Fruit fly (Drosophila melanogaster): ENCODE data around the gene CG7968.

Gene CG7968

DNA sequence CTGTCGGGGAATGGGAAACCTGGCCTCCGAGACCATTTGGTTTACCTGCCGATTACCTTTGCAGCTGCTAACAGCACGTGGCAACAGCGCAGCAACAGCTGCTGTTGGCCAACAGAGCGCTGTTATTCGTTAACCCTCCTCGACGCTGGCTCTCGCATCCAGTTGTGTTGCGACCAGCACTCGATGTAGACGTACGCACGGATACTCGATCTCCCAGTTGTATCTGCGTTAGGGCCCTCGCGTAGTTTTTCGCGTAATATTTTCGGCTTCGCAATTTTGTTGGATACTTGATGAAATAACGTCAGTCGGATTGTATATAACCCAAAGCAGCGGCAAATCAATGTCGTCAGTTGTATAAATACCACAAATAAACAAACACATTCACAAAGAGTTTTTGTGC, 29.6 kb downstream of the CG7968 start (continued):
- TF ChIP-seq nmo (GFP tag; optimal IDR thresholded peaks at IDR 0.05): no peak
- no peak for TF ChIP-seq CG4730 (GFP tag; IDR thresholded peaks at IDR 0.05)
- TF ChIP-seq fd102C (GFP tag; optimal IDR thresholded peaks at IDR 0.05): no peak
- peak; percentile 45 for TF ChIP-seq Fer1 (GFP tag; optimal IDR thresholded peaks at IDR 0.05)
- TF ChIP-seq CG12299 (tag; optimal IDR thresholded peaks at IDR 0.05): no peak
- no peak for TF ChIP-seq lola (GFP tag; optimal IDR thresholded peaks at IDR 0.05)
- TF ChIP-seq Camta (GFP tag; optimal IDR thresholded peaks at IDR 0.05): no peak
- TF ChIP-seq ara (GFP tag; IDR thresholded peaks at IDR 0.05): 0 out of 2 replicates have a peak, but pooled peaks have one; percentile 8
- TF ChIP-seq CG1792 (GFP tag; optimal IDR thresholded peaks at IDR 0.05): no peak
- no peak for TF ChIP-seq TFAM (GFP tag; optimal IDR thresholded peaks at IDR 0.05)
- no peak for TF ChIP-seq org-1 (GFP tag; optimal IDR thresholded peaks at IDR 0.05)
- TF ChIP-seq fd3F (GFP tag; optimal IDR thresholded peaks at IDR 0.05): no peak
- no peak for TF ChIP-seq lmd (GFP tag; IDR thresholded peaks at IDR 0.05)
- TF ChIP-seq CG12659 (GFP tag; optimal IDR thresholded peaks at IDR 0.05): no peak
- TF ChIP-seq Aef1 (GFP tag; IDR thresholded peaks at IDR 0.05): no peak
- TF ChIP-seq ac (GFP tag; optimal IDR thresholded peaks at IDR 0.05): peak; percentile 62
- TF ChIP-seq Ptx1 (GFP tag; IDR thresholded peaks at IDR 0.05): no peak
- TF ChIP-seq E2f2 (GFP tag; IDR thresholded peaks at IDR 0.05): no peak
- TF ChIP-seq HmgZ (tag; optimal IDR thresholded peaks at IDR 0.05): no peak
- no peak for TF ChIP-seq esg (GFP tag; conservative IDR thresholded peaks at IDR 0.05)
- TF ChIP-seq ttk (GFP tag; IDR thresholded peaks at IDR 0.05): peak; percentile 44; the same call in 1 of the 2 replicates
- peak; percentile 20 for TF ChIP-seq ems (GFP tag; optimal IDR thresholded peaks at IDR 0.05)
- TF ChIP-seq CG17612 (GFP tag; IDR thresholded peaks at IDR 0.05): no peak
- no peak for TF ChIP-seq CG4617 (GFP tag; optimal IDR thresholded peaks at IDR 0.05; ENCODE audit: borderline replicate concordance)
- TF ChIP-seq fd96Cb (tag; optimal IDR thresholded peaks at IDR 0.05): no peak
- TF ChIP-seq repo (GFP tag; optimal IDR thresholded peaks at IDR 0.05): peak; percentile 5
- peak; percentile 42 for TF ChIP-seq CG7987 (GFP tag; optimal IDR thresholded peaks at IDR 0.05)
- peak; percentile 58 for TF ChIP-seq CG12769 (tag; optimal IDR thresholded peaks at IDR 0.05)
- peak; percentile 55; the same call in 1 of the 2 replicates for TF ChIP-seq rib (GFP tag; IDR thresholded peaks at IDR 0.05)
- TF ChIP-seq CG14965 (GFP tag; optimal IDR thresholded peaks at IDR 0.05; ENCODE audit: borderline replicate concordance): no peak
- TF ChIP-seq ewg (GFP tag; optimal IDR thresholded peaks at IDR 0.05): no peak
- peak; percentile 50; the same call in 1 of the 2 replicates for TF ChIP-seq CG14441 (GFP tag; IDR thresholded peaks at IDR 0.05)
- peak; percentile 90 for TF ChIP-seq chm (GFP tag; IDR thresholded peaks at IDR 0.05)
- TF ChIP-seq CG6813 (GFP tag; optimal IDR thresholded peaks at IDR 0.05): peak; percentile 50
- no peak for TF ChIP-seq fru (optimal IDR thresholded peaks at IDR 0.05)
- no peak for TF ChIP-seq bcd (GFP tag; optimal IDR thresholded peaks at IDR 0.05)
- peak; percentile 33 for TF ChIP-seq CG13624 (GFP tag; optimal IDR thresholded peaks at IDR 0.05)
- no peak for TF ChIP-seq CG11247 (GFP tag; IDR thresholded peaks at IDR 0.05)
- TF ChIP-seq Optix (GFP tag; IDR thresholded peaks at IDR 0.05): no peak
- peak; percentile 12 for TF ChIP-seq Hmr (GFP tag; optimal IDR thresholded peaks at IDR 0.05)
- no peak for TF ChIP-seq ssp (GFP tag; IDR thresholded peaks at IDR 0.05)
- no peak for TF ChIP-seq Taf1 (GFP tag; IDR thresholded peaks at IDR 0.05)
- TF ChIP-seq cwo (GFP tag; optimal IDR thresholded peaks at IDR 0.05): no peak
- TF ChIP-seq CG8944 (GFP tag; optimal IDR thresholded peaks at IDR 0.05): no peak
- TF ChIP-seq Dbx (GFP tag; IDR thresholded peaks at IDR 0.05): no peak; the same call in 2 of the 3 replicates
- TF ChIP-seq Ssrp (tag; optimal IDR thresholded peaks at IDR 0.05): no peak
- no peak for TF ChIP-seq klu (GFP tag; IDR thresholded peaks at IDR 0.05)
- no peak for TF ChIP-seq CG17568 (GFP tag; optimal IDR thresholded peaks at IDR 0.05)
- TF ChIP-seq crol (GFP tag; IDR thresholded peaks at IDR 0.05): no peak
- peak; percentile 7 for TF ChIP-seq MTF-1 (GFP tag; optimal IDR thresholded peaks at IDR 0.05; ENCODE audit: borderline replicate concordance)
- TF ChIP-seq Xrp1 (GFP tag; IDR thresholded peaks at IDR 0.05): no peak
- TF ChIP-seq CG3407 (GFP tag; optimal IDR thresholded peaks at IDR 0.05): no peak
